Worm (Caenorhabditis elegans) whole organism, dauer: ENCODE results near the gene CD4.8.

Experiments used
- unc-62 ChIP-seq: sonication (generic microtip); optimal IDR thresholded peaks from 2 replicates; lab custom pipeline; 2017; ENCODE audit warnings: missing biosample characterization, missing genetic modification reagents, missing genetic modification characterization

CD4.8 gene

DNA sequence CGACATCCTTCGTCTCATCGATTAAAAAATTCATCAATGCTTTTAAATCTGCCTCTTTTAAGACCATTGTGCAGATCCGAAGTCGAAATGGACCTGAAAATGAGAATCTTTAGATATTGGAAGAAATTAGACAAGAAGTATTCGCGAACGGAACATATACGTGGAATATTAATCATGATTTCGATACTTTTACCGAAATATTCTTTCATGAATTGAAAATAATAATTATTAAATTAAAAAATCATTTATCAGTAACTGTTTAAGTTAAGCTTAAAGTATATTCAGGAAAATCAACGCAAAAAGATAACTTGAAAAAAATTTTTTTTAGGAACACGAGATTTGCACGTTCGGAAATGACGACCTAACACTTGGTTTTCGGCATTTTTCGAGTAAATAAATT is at the start of gene CD4.8:
Gene CD4.8, minus strand, starts transcription at position 101 of the 400 bp plus-strand sequence.
- no peak for TF ChIP-seq unc-62 (GFP tag; lab: Kevin White, UChicago)

DNA sequence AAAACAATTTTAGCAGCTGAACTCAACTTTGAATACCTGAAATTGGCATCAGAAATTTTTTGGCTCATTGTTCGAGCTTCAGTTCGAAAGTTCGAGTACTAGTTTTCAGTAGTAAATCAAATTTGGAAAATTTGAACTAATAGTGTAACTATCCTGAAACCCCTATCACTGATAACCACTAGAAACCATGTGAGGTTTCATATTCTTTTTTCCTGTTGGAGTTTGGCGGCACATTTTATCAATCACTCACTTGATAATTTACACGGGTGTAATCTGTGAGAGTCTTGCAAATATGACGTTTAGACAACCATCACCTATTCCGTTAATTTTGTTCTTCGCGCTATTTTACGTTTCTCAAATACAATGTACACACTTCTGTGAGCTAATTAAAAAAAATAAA is 46.2 kb upstream of the CD4.8 start, which contains the start of gene C14C11.4:
Gene C14C11.4, plus strand, starts transcription at position 252 of the 400 bp plus-strand sequence.
- no peak for TF ChIP-seq unc-62 (GFP tag; lab: Kevin White, UChicago)

DNA sequence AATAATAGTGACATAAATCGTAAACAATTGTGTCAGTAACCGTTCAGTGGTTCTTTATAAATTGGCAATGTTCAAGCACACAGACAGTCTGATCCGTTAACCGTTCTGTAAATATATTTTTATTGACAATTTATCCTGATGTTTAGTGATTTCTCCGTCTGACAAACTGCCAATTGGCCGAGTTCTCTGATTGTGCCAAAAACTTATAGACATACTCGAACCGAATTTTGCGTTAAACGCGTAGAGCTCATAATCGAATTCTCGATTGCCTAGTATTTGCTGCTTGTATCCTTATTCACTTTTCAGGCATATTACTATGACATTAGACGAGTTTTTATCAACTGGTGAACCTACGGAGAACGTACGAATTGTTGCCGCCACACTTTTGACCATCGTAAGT is 43.0 kb upstream of the CD4.8 start, which contains the start of gene srx-117:
Gene srx-117, plus strand, starts transcription at position 301 of the 400 bp plus-strand sequence.
- no peak for TF ChIP-seq unc-62 (GFP tag; lab: Kevin White, UChicago)

DNA sequence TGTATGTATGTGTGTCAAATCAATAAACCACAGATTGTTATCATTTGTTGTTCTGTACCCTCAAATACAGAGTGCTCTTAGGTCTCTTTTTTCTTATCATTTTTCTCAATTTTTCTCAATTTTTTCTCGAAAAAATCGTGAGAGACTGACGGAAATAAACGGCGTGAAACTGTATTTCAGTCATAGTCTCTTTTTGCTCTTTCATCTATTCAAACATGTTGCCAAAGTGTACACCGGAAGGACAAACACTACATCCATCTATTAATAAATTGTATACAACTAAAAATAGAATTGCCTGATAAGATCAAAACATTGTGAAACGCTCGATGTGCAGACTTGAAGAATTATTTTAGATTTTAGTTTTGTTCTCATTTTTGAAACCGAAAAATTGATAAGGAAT is 33.3 kb upstream of the CD4.8 start:
- no peak for TF ChIP-seq unc-62 (GFP tag; lab: Kevin White, UChicago)

DNA sequence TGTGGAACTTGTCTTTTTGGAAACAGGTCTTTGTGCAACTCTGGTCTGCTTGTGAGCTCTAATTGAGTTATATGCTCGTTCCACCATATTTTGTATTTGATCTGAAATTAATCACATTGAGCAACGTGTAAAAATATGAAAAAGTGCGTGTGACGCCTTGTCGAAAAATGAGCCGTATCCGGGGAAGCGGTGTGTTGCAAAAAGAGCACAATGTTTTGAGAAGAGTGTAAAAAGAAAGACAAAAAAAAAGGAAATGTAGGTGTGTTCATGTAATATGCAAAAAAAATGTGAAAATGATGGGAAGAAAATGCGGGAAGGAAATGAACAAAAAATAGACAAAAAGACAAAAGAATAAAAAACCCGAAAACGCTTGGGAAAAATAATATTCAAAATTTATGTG is 29.6 kb upstream of the CD4.8 start, which contains the start of gene acy-4:
Gene acy-4, minus strand, starts transcription at position 101 of the 400 bp plus-strand sequence.
- TF ChIP-seq unc-62 (GFP tag; lab: Kevin White, UChicago): no peak

DNA sequence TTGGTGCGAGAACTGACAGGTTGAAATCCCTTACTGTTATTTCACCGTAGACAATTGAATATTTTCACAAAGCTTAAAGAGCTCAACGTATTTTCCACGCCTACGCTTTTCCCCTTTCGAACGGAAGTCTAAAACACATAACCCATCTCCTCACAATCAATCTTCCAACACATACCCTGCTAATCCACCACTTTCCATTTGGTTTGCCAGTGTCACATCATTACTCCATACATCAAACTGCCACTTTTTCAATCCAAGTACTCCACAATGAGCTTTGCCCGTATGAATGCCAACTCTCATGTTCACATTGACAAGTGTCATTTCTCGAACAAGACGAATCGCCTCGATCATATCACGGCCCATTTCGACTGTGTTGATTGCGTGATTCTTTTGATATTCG is 26.9 kb upstream of the CD4.8 start:
- TF ChIP-seq unc-62 (GFP tag; lab: Kevin White, UChicago): no peak

DNA sequence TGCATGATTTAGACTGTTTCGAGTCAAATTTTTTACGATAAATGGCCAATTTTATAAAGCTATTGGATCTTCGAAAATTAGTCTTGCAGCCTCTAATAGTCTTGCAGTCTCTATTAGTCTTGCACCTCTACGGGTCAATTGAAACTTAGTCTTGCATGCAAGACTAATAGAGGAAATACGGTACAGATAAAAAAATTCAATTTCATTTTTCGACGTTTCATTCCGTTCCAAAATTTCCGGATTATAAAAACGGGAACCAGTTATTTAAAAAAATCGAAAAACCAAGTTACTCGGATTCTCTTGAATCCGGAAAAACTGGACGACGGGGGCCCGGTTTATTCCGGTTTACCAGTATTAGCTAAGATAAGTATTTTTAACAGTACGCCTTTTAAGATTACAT is 20.2 kb upstream of the CD4.8 start, which contains the start of gene M03E7.1:
Gene M03E7.1, plus strand, starts transcription at position 301 of the 400 bp plus-strand sequence.
- no peak for TF ChIP-seq unc-62 (GFP tag; lab: Kevin White, UChicago)

DNA sequence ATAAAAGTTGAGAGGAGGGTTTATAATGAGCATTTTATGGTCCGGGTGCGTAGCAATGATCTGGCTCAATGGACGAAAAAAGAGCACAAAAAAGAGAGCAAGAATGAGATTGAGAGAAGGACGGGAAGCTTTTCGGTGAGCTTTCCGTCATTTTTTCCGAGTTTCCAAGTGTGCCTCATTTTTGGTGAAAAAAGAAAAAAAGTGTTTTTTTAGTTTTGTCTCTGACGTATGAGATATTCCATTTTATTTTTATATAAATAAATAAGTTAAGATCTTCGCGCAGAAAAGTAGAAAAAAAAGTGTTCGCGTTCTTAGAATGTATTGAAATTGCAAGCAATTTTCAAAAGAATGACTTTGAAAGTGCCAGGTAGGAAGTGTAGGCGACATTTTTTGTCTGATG is 18.9 kb upstream of the CD4.8 start, which contains the start of gene memb-2:
Gene memb-2, minus strand, starts transcription at position 101 of the 400 bp plus-strand sequence.
- TF ChIP-seq unc-62 (GFP tag; lab: Kevin White, UChicago): no peak

DNA sequence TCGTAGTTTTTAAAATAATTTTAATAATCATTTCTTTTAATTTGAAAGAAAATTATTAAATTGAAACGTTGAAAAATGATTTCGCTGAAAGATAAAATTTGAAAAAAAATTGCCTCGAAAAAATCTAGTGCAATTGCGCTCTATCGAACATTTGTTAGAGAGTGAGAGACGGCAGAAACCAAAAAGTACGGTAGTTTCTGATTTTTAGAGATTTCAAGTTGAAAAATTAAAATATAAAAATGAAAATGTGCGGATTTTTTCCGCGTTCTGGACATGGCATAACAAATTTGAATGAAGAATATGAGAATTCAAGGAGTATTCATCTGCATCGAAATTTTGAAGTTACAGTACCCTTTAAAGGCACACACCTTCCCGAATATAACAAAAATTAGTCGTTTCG is 18.2 kb upstream of the CD4.8 start:
- no peak for TF ChIP-seq unc-62 (GFP tag; lab: Kevin White, UChicago)

DNA sequence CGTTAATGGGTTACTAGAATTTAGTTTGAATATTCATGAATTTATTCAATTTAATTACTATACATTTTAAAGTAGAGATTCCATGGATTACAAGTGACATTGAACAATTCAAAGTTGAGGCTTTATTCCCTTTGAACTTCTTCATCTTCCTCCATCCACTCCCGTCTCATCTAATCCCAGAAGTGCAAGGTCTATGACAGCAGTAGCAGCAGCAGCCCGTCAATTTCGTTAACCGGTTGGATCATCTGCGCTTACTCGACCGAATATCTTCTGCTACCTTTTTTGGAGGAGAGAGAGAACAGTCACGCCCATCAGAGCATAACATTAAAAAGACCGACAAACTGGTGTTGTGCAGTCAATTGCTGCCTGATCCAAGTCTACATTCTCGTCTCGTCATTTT is 16.1 kb upstream of the CD4.8 start, which contains the start of gene M03E7.2:
Gene M03E7.2, plus strand, starts transcription at position 301 of the 400 bp plus-strand sequence.
- no peak for TF ChIP-seq unc-62 (GFP tag; lab: Kevin White, UChicago)

DNA sequence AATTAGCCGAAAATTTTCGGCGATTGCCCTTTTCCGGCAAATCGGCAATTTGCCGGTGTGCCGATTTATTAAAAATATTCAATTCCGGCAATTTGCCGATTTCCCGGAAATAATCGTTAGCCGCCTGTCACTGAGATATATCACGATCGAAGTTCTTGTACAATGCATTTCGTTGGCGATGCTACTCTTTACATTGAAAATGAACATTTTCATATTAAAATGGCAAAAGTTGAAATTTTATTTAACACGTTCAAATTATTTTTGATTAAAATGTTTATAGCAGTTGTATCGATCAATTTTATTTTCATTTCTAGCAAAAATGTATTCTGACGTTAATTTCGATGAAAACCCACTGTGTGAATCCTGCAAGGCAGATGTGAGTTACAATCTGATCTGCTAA is 13.6 kb upstream of the CD4.8 start, which contains the start of gene M03E7.3:
Gene M03E7.3, plus strand, starts transcription at position 301 of the 400 bp plus-strand sequence.
- TF ChIP-seq unc-62 (GFP tag; lab: Kevin White, UChicago): no peak

DNA sequence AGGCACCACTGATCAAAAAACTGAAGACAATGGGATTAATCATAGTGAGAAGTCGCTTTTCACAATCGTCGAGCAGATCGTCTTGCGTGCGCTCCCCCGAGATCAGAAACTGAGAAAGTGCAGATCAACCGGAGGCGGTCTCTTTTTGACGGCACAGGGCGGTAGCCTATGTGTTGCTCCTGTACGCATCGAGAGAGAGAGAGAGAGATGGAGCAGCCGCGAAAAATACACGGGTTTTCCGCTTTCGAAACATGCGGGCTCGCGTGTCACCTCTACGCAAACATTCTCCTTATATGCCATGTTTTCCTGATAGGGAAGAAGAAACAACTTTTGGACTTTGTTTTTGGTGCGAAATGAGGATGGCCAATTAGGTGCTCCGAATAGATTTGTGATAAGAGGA is 11.9 kb upstream of the CD4.8 start, which contains the start of gene lrpc-1:
Gene lrpc-1, minus strand, starts transcription at position 101 of the 400 bp plus-strand sequence.
- no peak for TF ChIP-seq unc-62 (GFP tag; lab: Kevin White, UChicago)

DNA sequence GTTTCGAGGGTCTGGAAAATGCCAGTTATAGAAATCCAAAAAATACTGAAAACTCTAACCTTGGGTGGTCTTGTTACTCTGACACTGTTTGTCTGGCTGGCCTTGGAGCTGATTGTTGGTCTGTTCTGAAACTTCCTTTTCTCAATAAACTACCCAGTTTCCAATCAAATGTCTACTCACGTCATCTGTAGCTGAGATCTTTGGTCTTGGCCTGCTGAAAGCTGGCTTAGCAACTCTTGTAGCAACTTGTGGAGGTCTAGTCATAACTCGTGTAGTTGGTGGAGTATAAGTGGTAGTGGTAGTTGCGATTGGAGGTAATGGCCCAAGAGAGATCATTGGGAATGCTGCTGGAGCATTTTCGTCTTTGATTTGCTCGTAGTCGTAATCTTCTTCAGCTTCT is 9.0 kb upstream of the CD4.8 start:
- TF ChIP-seq unc-62 (GFP tag; lab: Kevin White, UChicago): no peak

DNA sequence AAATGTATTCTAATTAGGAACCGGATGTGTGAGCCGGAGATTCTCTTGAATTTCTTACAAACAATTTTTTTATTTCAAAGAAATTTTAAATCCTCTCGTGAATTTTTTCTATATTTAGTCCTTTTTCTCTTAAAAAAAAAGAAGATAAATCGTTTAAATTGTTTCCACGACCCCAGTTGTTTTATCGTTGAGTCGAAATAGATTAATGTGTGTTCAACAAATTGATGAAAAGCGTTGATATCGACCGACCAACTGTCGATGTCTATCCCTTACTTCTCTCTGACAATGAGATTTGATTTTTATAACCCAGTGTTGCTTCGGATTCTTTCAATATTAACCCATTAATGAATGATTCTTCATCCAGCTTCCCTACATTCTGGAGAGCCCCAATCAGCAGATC is 5.1 kb upstream of the CD4.8 start, which contains the start of gene CD4.1:
Gene CD4.1, plus strand, starts transcription at position 301 of the 400 bp plus-strand sequence.
- no peak for TF ChIP-seq unc-62 (GFP tag; lab: Kevin White, UChicago)

DNA sequence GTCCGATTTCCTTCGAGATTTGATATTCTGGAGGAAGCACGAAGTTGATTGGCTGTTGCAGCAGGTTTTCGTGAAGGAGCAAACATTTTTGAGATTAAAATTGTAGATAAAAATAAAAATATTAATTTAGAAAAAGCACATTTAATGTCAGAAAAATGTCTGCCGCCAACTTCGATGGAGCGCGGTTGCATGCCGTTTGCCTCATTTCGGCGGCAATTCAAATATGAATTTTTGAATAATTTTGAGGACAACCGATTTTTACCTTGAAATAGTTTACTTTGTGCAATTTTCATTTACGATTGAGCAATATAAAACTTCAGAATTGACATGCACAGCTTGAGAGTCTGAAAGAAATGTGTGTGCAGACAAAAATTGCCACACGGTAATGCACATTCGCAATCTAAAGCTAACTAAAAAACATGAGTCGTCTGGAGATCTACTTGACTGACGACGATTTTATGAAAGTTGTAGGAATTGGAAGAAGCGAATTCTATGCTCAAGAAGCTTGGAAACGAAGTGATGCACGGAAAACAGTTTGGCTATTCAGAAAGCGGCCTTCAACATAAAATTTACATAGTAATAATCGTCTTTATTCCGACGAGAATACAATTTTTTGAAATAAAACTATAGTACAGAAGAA is 4.7 kb downstream of the CD4.8 start, which contains the start of gene zhit-1:
Gene zhit-1, minus strand, starts transcription at position 161 of the 640 bp plus-strand sequence.
- no peak for TF ChIP-seq unc-62 (GFP tag; lab: Kevin White, UChicago)

DNA sequence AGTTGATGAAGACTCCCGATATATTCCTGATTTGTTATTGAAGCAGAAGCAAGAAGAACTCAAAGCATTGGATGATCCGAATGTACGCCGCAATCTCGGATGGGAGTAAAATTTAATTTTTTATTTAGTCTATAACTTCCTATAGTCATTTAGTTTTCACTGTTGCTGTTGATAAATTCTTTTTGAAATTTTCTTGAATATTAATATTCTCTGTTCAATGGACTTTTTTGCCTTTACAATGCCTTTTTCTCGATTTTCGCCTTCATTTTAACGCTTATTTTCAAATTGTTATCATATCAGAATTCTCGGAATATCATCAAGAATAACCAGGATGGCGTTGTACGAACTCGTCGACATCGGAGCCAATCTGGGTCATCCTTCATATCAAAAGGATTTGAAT is 6.8 kb downstream of the CD4.8 start, which contains the start of gene crn-2:
Gene crn-2, plus strand, starts transcription at position 301 of the 400 bp plus-strand sequence.
- TF ChIP-seq unc-62 (GFP tag; lab: Kevin White, UChicago): no peak
